Worm (Caenorhabditis elegans): Measurements from ENCODE around the gene F35E12.10.

- TF ChIP-seq sup-37 (GFP tag; optimal IDR thresholded peaks at IDR 0.05): no peak
- TF ChIP-seq pag-3 (tag; optimal IDR thresholded peaks at IDR 0.05; ENCODE audit: borderline replicate concordance, insufficient read depth): no peak
- no peak for TF ChIP-seq fkh-4 (tag; optimal IDR thresholded peaks at IDR 0.05; ENCODE audit: borderline replicate concordance)
- TF ChIP-seq rnt-1 (tag; optimal IDR thresholded peaks at IDR 0.05): no peak
- TF ChIP-seq isw-1 (GFP tag; IDR thresholded peaks at IDR 0.05): no peak
- no peak for TF ChIP-seq egl-27 (tag; optimal IDR thresholded peaks at IDR 0.05)
- no peak for TF ChIP-seq alr-1 (tag; optimal IDR thresholded peaks at IDR 0.05; ENCODE audit: borderline replicate concordance)
- TF ChIP-seq skn-1 (tag; optimal IDR thresholded peaks at IDR 0.05): no peak
- TF ChIP-seq jun-1 (tag; optimal IDR thresholded peaks at IDR 0.05): no peak
- no peak for TF ChIP-seq lsy-2 (tag; optimal IDR thresholded peaks at IDR 0.05)
Measured at ce11 chrV:13730762-13731161, 17.8 kb downstream of the F35E12.10 start, which contains the start of gene dct-17.

Data from whole organism, L1 larva.